Fruit fly (Drosophila melanogaster) whole organism, pupa: ENCODE measurements around the gene CG16762.

ENCODE experiments used
- CG10348 ChIP-seq: fragments of 200-800 bp; sonication (Bioruptor generic); IDR thresholded peaks from 2 replicates; pipeline ENCODE4 v1.3.6; 2022; ENCODE audit warnings: missing biosample characterization, missing genetic modification characterization
- CG12605 ChIP-seq: fragments of 200-800 bp; sonication (Bioruptor generic); IDR thresholded peaks from 2 replicates; pipeline ENCODE4 v1.3.6; 2022; ENCODE audit warnings: missing biosample characterization, missing genetic modification characterization
- CG14655 ChIP-seq: fragments of 200-800 bp; sonication (Bioruptor generic); optimal IDR thresholded peaks from 3 replicates; lab custom pipeline; 2017; ENCODE audit warnings: mild to moderate bottlenecking, missing biosample characterization, missing genetic modification reagents, missing genetic modification characterization
- CG34367 ChIP-seq: fragments of 200-800 bp; sonication (Bioruptor generic); optimal IDR thresholded peaks from 2 replicates; lab custom pipeline; 2018; ENCODE audit warnings: missing biosample characterization, mild to moderate bottlenecking, missing genetic modification characterization
- CG8301 ChIP-seq: fragments of 200-800 bp; sonication (Bioruptor generic); optimal IDR thresholded peaks from 2 replicates; lab custom pipeline; 2018; ENCODE audit warnings: missing biosample characterization, mild to moderate bottlenecking, missing genetic modification characterization
- CG9948 ChIP-seq: fragments of 200-800 bp; sonication (Bioruptor generic); optimal IDR thresholded peaks from 2 replicates; lab custom pipeline; 2018; ENCODE audit warnings: missing biosample characterization, mild to moderate bottlenecking, missing genetic modification characterization, moderate library complexity
- EcR ChIP-seq: fragments of 200-800 bp; sonication (Bioruptor generic); optimal IDR thresholded peaks from 3 replicates; lab custom pipeline; 2019; ENCODE audit warnings: missing biosample characterization, missing genetic modification characterization, mild to moderate bottlenecking, moderate library complexity, missing genetic modification reagents
- Pif1B ChIP-seq: fragments of 200-800 bp; sonication (Bioruptor generic); optimal IDR thresholded peaks from 3 replicates; lab custom pipeline; 2016; ENCODE audit warnings: missing biosample characterization, missing genetic modification characterization
- fd96Ca ChIP-seq: fragments of 200-800 bp; sonication (Bioruptor generic); IDR thresholded peaks from 3 replicates; pipeline ENCODE4 v1.3.6; 2022; ENCODE audit warnings: missing biosample characterization, missing genetic modification characterization
- gl ChIP-seq: fragments of 200-800 bp; sonication (Bioruptor generic); optimal IDR thresholded peaks from 2 replicates; lab custom pipeline; 2018; ENCODE audit warnings: missing biosample characterization, mild to moderate bottlenecking, missing genetic modification characterization

DNA sequence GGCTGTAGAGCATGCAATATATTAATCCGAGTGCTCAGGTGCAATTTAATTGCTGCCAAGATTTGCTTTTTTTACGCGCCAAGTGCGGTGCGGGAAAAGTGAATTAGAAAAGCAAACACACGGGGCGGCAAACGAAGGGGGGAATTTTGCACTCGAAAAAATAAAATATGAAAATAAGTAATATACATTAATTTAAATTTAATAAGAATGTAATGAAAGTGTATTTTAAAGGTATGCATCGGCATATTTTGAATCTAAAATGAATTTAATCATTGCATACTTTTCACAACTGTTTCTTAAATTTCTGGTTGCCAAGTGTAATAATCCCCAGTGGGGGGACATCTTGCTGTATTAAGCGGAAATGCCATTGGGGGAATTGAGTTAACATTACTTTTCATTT, 41.2 kb downstream of the CG16762 start:
- TF ChIP-seq EcR (GFP tag; lab: Kevin White, UChicago) (no peak), CG12605 (GFP tag; lab: Robert Waterston, UW) (no peak), Pif1B (GFP tag; lab: Kevin White, UChicago) (no peak), CG14655 (GFP tag; lab: Kevin White, UChicago) (peak; percentile 20), CG9948 (tag; lab: Kevin White, UChicago) (no peak), CG10348 (GFP tag; lab: Robert Waterston, UW) (no peak), CG34367 (no peak), fd96Ca (GFP tag; lab: Robert Waterston, UW) (no peak), gl (tag; lab: Kevin White, UChicago) (no peak), CG8301 (tag; lab: Kevin White, UChicago) (peak; percentile 9)
